Fruit fly (Drosophila melanogaster) whole organism, embryonic: ENCODE data around the gene pnt.
A peak's percentile ranks its signal among the peaks of the same experiment; 100 is the strongest.

Experiments used
- Asciz ChIP-seq: fragments of 200-800 bp; sonication (Bioruptor generic); optimal IDR thresholded peaks from 2 replicates; lab custom pipeline; 2017; ENCODE audit warnings: missing biosample characterization, mild to moderate bottlenecking, missing genetic modification characterization, missing genetic modification reagents
- Bdp1 ChIP-seq: fragments of 200-800 bp; sonication (Bioruptor generic); optimal IDR thresholded peaks from 3 replicates; lab custom pipeline; 2016; ENCODE audit warnings: missing biosample characterization, missing genetic modification characterization
- BtbVII ChIP-seq: fragments of 200-800 bp; sonication (Bioruptor generic); optimal IDR thresholded peaks from 3 replicates; lab custom pipeline; 2017; ENCODE audit warnings: missing biosample characterization, mild to moderate bottlenecking, missing genetic modification characterization
- CG10543 ChIP-seq: fragments of 200-800 bp; sonication (Bioruptor generic); optimal IDR thresholded peaks from 3 replicates; lab custom pipeline; 2017; ENCODE audit warnings: missing biosample characterization, mild to moderate bottlenecking, missing genetic modification characterization, moderate library complexity
- CG12071 ChIP-seq: fragments of 200-800 bp; sonication (Bioruptor generic); optimal IDR thresholded peaks from 3 replicates; lab custom pipeline; 2018; ENCODE audit warnings: missing biosample characterization, mild to moderate bottlenecking, missing genetic modification characterization
- CG12219 ChIP-seq: fragments of 200-800 bp; sonication (Bioruptor generic); optimal IDR thresholded peaks from 3 replicates; lab custom pipeline; 2018; ENCODE audit warnings: missing biosample characterization, mild to moderate bottlenecking, missing genetic modification characterization
- CG12299 ChIP-seq: fragments of 200-800 bp; sonication (Bioruptor generic); optimal IDR thresholded peaks from 2 replicates; lab custom pipeline; 2018; ENCODE audit warnings: missing biosample characterization, mild to moderate bottlenecking, missing genetic modification characterization
- CG1233 ChIP-seq: fragments of 200-800 bp; sonication (Bioruptor generic); optimal IDR thresholded peaks from 4 replicates; lab custom pipeline; 2018; ENCODE audit warnings: missing biosample characterization, mild to moderate bottlenecking, missing genetic modification characterization
- CG12744 ChIP-seq: fragments of 200-800 bp; sonication (Bioruptor generic); optimal IDR thresholded peaks from 2 replicates; lab custom pipeline; 2016; ENCODE audit warnings: missing biosample characterization, missing genetic modification characterization
- CG13296 ChIP-seq: fragments of 200-800 bp; sonication (Bioruptor generic); optimal IDR thresholded peaks from 3 replicates; lab custom pipeline; 2018; ENCODE audit warnings: missing biosample characterization, mild to moderate bottlenecking, missing genetic modification characterization
- CG13775 ChIP-seq: fragments of 200-800 bp; sonication (Bioruptor generic); optimal IDR thresholded peaks from 3 replicates; lab custom pipeline; 2017; ENCODE audit warnings: missing biosample characterization, mild to moderate bottlenecking, missing genetic modification characterization
- CG15011 ChIP-seq: fragments of 200-800 bp; sonication (Bioruptor generic); optimal IDR thresholded peaks from 3 replicates; lab custom pipeline; 2018; ENCODE audit warnings: missing biosample characterization, mild to moderate bottlenecking, missing genetic modification characterization
- CG17328 ChIP-seq: fragments of 200-800 bp; sonication (Bioruptor generic); IDR thresholded peaks from 2 replicates; pipeline ENCODE4 v1.3.6; 2022; ENCODE audit warnings: missing biosample characterization, missing genetic modification characterization
- CG17385 ChIP-seq: fragments of 200-800 bp; sonication (Bioruptor generic); optimal IDR thresholded peaks from 3 replicates; lab custom pipeline; 2018; ENCODE audit warnings: missing biosample characterization, mild to moderate bottlenecking, missing genetic modification characterization
- CG18599 ChIP-seq: fragments of 200-800 bp; sonication (Bioruptor generic); optimal IDR thresholded peaks from 3 replicates; lab custom pipeline; 2017; ENCODE audit warnings: missing biosample characterization, missing genetic modification characterization, mild to moderate bottlenecking, moderate library complexity, missing genetic modification reagents
- CG2875 ChIP-seq: fragments of 200-800 bp; sonication (Bioruptor generic); optimal IDR thresholded peaks from 2 replicates; lab custom pipeline; 2017; ENCODE audit warnings: missing biosample characterization, mild to moderate bottlenecking, missing genetic modification characterization, missing genetic modification reagents
- CG32532 ChIP-seq: fragments of 200-800 bp; sonication (Bioruptor generic); IDR thresholded peaks from 2 replicates; pipeline ENCODE4 v1.3.6; 2022; ENCODE audit warnings: missing biosample characterization, missing genetic modification characterization
- CG34376 ChIP-seq: fragments of 200-800 bp; sonication (Bioruptor generic); optimal IDR thresholded peaks from 2 replicates; lab custom pipeline; 2018; ENCODE audit warnings: missing biosample characterization, mild to moderate bottlenecking, missing genetic modification characterization
- CG6254 ChIP-seq: fragments of 200-800 bp; sonication (Bioruptor generic); optimal IDR thresholded peaks from 3 replicates; lab custom pipeline; 2017; ENCODE audit warnings: mild to moderate bottlenecking, missing biosample characterization, missing genetic modification reagents, missing genetic modification characterization
- CG6765 ChIP-seq: fragments of 200-800 bp; sonication (Bioruptor generic); optimal IDR thresholded peaks from 3 replicates; lab custom pipeline; 2017; ENCODE audit warnings: missing biosample characterization, mild to moderate bottlenecking, missing genetic modification characterization
- CG6813 ChIP-seq: fragments of 200-800 bp; sonication (Bioruptor generic); optimal IDR thresholded peaks from 2 replicates; lab custom pipeline; 2017; ENCODE audit warnings: missing biosample characterization, missing genetic modification characterization, mild to moderate bottlenecking, moderate library complexity, missing genetic modification reagents
- CG7987 ChIP-seq: fragments of 200-800 bp; sonication (Bioruptor generic); optimal IDR thresholded peaks from 2 replicates; lab custom pipeline; 2018; ENCODE audit warnings: missing biosample characterization, mild to moderate bottlenecking, missing genetic modification characterization, moderate library complexity
- CG8281 ChIP-seq: fragments of 200-800 bp; sonication (Bioruptor generic); optimal IDR thresholded peaks from 2 replicates; lab custom pipeline; 2018; ENCODE audit warnings: missing biosample characterization, mild to moderate bottlenecking, missing genetic modification characterization, moderate library complexity
- CG8359 ChIP-seq: fragments of 200-800 bp; sonication (Bioruptor generic); optimal IDR thresholded peaks from 2 replicates; lab custom pipeline; 2017; ENCODE audit warnings: missing biosample characterization, mild to moderate bottlenecking, missing genetic modification characterization, borderline replicate concordance
- CrebB ChIP-seq: fragments of 200-800 bp; sonication (Bioruptor generic); optimal IDR thresholded peaks from 3 replicates; lab custom pipeline; 2018; ENCODE audit warnings: missing biosample characterization, mild to moderate bottlenecking, missing genetic modification characterization
- Doc2 ChIP-seq: fragments of 200-800 bp; sonication (Bioruptor generic); IDR thresholded peaks from 2 replicates; pipeline ENCODE4 v1.3.6; 2022; ENCODE audit warnings: missing biosample characterization, missing genetic modification characterization
- HHEX ChIP-seq: fragments of 200-800 bp; sonication (Bioruptor generic); optimal IDR thresholded peaks from 3 replicates; lab custom pipeline; 2017; ENCODE audit warnings: missing biosample characterization, mild to moderate bottlenecking, missing genetic modification characterization, missing genetic modification reagents
- Jarid2 ChIP-seq: fragments of 200-800 bp; sonication (Bioruptor generic); optimal IDR thresholded peaks from 3 replicates; lab custom pipeline; 2017; ENCODE audit warnings: mild to moderate bottlenecking, missing biosample characterization, missing genetic modification reagents, missing genetic modification characterization
- Neu2 ChIP-seq: fragments of 200-800 bp; sonication (Bioruptor generic); optimal IDR thresholded peaks from 3 replicates; lab custom pipeline; 2016; ENCODE audit warnings: missing biosample characterization, missing genetic modification characterization, borderline replicate concordance
- Nf-YC ChIP-seq: fragments of 200-800 bp; optimal IDR thresholded peaks from 3 replicates; lab custom pipeline; 2019; ENCODE audit warnings: missing biosample characterization, mild to moderate bottlenecking, missing genetic modification characterization, moderate library complexity
- NfI ChIP-seq: fragments of 200-800 bp; sonication (Bioruptor generic); optimal IDR thresholded peaks from 3 replicates; lab custom pipeline; 2018; ENCODE audit warnings: missing biosample characterization, mild to moderate bottlenecking, missing genetic modification characterization, moderate library complexity
- PHDP ChIP-seq: fragments of 200-800 bp; sonication (Bioruptor generic); optimal IDR thresholded peaks from 3 replicates; lab custom pipeline; 2018; ENCODE audit warnings: missing biosample characterization, mild to moderate bottlenecking, missing genetic modification characterization, moderate library complexity
- YL-1 ChIP-seq: fragments of 200-800 bp; sonication (Bioruptor generic); optimal IDR thresholded peaks from 3 replicates; lab custom pipeline; 2017; ENCODE audit warnings: missing biosample characterization, mild to moderate bottlenecking, missing genetic modification characterization
- ac ChIP-seq: fragments of 200-800 bp; sonication (Bioruptor generic); optimal IDR thresholded peaks from 3 replicates; lab custom pipeline; 2017; ENCODE audit warnings: missing biosample characterization, mild to moderate bottlenecking, missing genetic modification characterization
- ase ChIP-seq: fragments of 200-800 bp; sonication (Bioruptor generic); IDR thresholded peaks from 3 replicates; pipeline ENCODE4 v1.3.6; 2022; ENCODE audit warnings: missing biosample characterization, missing genetic modification characterization
- cas ChIP-seq: fragments of 200-800 bp; sonication (Bioruptor generic); IDR thresholded peaks from 2 replicates; pipeline ENCODE4 v1.3.6; 2022; ENCODE audit warnings: missing biosample characterization, missing genetic modification characterization
- caup ChIP-seq: fragments of 200-800 bp; sonication (Bioruptor generic); optimal IDR thresholded peaks from 3 replicates; lab custom pipeline; 2017; ENCODE audit warnings: missing biosample characterization, mild to moderate bottlenecking, missing genetic modification characterization, moderate library complexity; ENCODE audit not compliant: severe bottlenecking
- croc ChIP-seq: fragments of 200-800 bp; sonication (Bioruptor generic); conservative IDR thresholded peaks from 3 replicates; pipeline ENCODE4 v1.3.6; 2022; ENCODE audit warnings: missing biosample characterization, missing genetic modification characterization
- crol ChIP-seq: fragments of 200-800 bp; sonication (Bioruptor generic); IDR thresholded peaks from 2 replicates; pipeline ENCODE4 v1.3.6; 2022; ENCODE audit warnings: missing biosample characterization, missing genetic modification characterization
- exex ChIP-seq: fragments of 200-800 bp; sonication (Bioruptor generic); optimal IDR thresholded peaks from 4 replicates; lab custom pipeline; 2018; ENCODE audit warnings: missing biosample characterization, mild to moderate bottlenecking, missing genetic modification characterization, moderate library complexity
- ftz-f1 ChIP-seq: fragments of 200-800 bp; sonication (Bioruptor generic); optimal IDR thresholded peaks from 2 replicates; lab custom pipeline; 2016; ENCODE audit warnings: missing biosample characterization, missing genetic modification characterization
- grn ChIP-seq: fragments of 200-800 bp; sonication (Bioruptor generic); optimal IDR thresholded peaks from 3 replicates; lab custom pipeline; 2017; ENCODE audit warnings: missing biosample characterization, missing genetic modification characterization
- kah ChIP-seq: fragments of 200-800 bp; sonication (Bioruptor generic); optimal IDR thresholded peaks from 2 replicates; lab custom pipeline; 2018; ENCODE audit warnings: missing biosample characterization, mild to moderate bottlenecking, missing genetic modification characterization
- pan ChIP-seq, 4 experiments: fragments of >200 bp in 3 of 4; fragments of 200-800 bp in 1 of 4; sonication (Bioruptor generic) in 1 of 4; optimal IDR thresholded peaks in 3 of 4; IDR thresholded peaks in 1 of 4; 2 replicates each; pipeline versions ENCODE4 v1.3.6 to Lab custom; 2017 to 2022; ENCODE audit warnings: missing biosample characterization in 2 of 4, missing genetic modification characterization in 2 of 4, mixed read lengths in 1 of 4
- scrt ChIP-seq: fragments of 200-800 bp; sonication (Bioruptor generic); optimal IDR thresholded peaks from 2 replicates; lab custom pipeline; 2018; ENCODE audit warnings: missing biosample characterization, mild to moderate bottlenecking, missing genetic modification characterization, moderate library complexity
- sug ChIP-seq: fragments of 200-800 bp; optimal IDR thresholded peaks from 2 replicates; lab custom pipeline; 2019; ENCODE audit warnings: missing biosample characterization, mild to moderate bottlenecking, missing genetic modification characterization, moderate library complexity
- tgo ChIP-seq: fragments of 200-800 bp; sonication (Bioruptor generic); IDR thresholded peaks from 3 replicates; pipeline ENCODE4 v1.3.6; 2022; ENCODE audit warnings: missing biosample characterization, missing genetic modification characterization
- tup ChIP-seq: fragments of 200-800 bp; sonication (Bioruptor generic); optimal IDR thresholded peaks from 2 replicates; lab custom pipeline; 2016; ENCODE audit warnings: missing biosample characterization, mild to moderate bottlenecking, missing genetic modification characterization, moderate library complexity
- unpg ChIP-seq: fragments of 200-800 bp; sonication (Bioruptor generic); optimal IDR thresholded peaks from 3 replicates; lab custom pipeline; 2018; ENCODE audit warnings: missing biosample characterization, mild to moderate bottlenecking, missing genetic modification characterization, moderate library complexity

The pnt gene

DNA sequence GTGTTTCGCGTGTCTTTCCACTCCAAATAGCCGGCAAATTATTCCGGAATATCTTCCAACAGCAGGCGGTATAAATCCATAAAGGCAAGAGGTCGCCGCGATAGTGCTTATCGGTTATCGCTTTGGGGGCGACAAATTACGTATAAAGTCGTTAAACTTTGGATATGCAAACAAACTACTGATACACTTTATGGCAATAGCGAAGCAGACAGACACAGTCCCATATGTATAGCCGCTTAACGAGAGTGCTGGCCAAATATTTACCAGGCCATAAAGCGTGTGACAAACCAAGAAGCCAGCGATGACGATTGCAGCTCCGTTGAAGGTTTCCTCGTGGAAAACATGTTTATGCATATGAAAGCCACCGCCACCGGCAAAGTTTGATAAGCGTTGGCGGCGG lies 61.7 kb downstream of the pnt start (continued):
- no peak for TF ChIP-seq Doc2 (GFP tag; lab: Robert Waterston, UW)
- peak; percentile 47 for TF ChIP-seq HHEX
- peak; percentile 27 for TF ChIP-seq NfI (GFP tag; lab: Kevin White, UChicago)
- TF ChIP-seq PHDP (tag; lab: Kevin White, UChicago) = peak; percentile 63
- peak; percentile 66 for TF ChIP-seq sug (tag; lab: Kevin White, UChicago)
- TF ChIP-seq ase (GFP tag; lab: Robert Waterston, UW) = no peak
- no peak for TF ChIP-seq CG32532 (GFP tag; lab: Robert Waterston, UW)
- TF ChIP-seq CG1233 (GFP tag; lab: Kevin White, UChicago) = peak; percentile 60
- TF ChIP-seq BtbVII (GFP tag; lab: Kevin White, UChicago) = peak; percentile 75
- peak; percentile 46 for TF ChIP-seq exex
- TF ChIP-seq pan (optimal IDR thresholded peaks at IDR 0.05; lab: Kevin White, UChicago) = no peak
- peak in 1 of 2 experiments; percentile 40 for TF ChIP-seq pan (GFP tag; optimal IDR thresholded peaks at IDR 0.05 in 1 of 2, IDR thresholded peaks at IDR 0.05 in 1 of 2)
- no peak for TF ChIP-seq Bdp1
- no peak for TF ChIP-seq Neu2 (GFP tag; lab: Kevin White, UChicago)
- TF ChIP-seq CrebB (tag; lab: Kevin White, UChicago) = peak; percentile 66
- peak; percentile 80 for TF ChIP-seq CG13296
- TF ChIP-seq CG15011 (GFP tag; lab: Kevin White, UChicago) = peak; percentile 24
- TF ChIP-seq tup (GFP tag; lab: Kevin White, UChicago) = no peak
- TF ChIP-seq crol (GFP tag; lab: Robert Waterston, UW) = no peak
- peak; percentile 3 for TF ChIP-seq CG8359 (GFP tag; lab: Kevin White, UChicago)
- peak; percentile 57 for TF ChIP-seq CG18599
- TF ChIP-seq scrt = peak; percentile 56
- TF ChIP-seq CG12219 (GFP tag; lab: Kevin White, UChicago) = peak; percentile 18
- TF ChIP-seq Jarid2 (GFP tag; lab: Kevin White, UChicago) = peak; percentile 25
- TF ChIP-seq CG12071 (GFP tag; lab: Kevin White, UChicago) = peak; percentile 74
- TF ChIP-seq CG2875 = peak; percentile 4
- TF ChIP-seq unpg (GFP tag; lab: Kevin White, UChicago) = peak; percentile 41
- peak; percentile 61 for TF ChIP-seq CG7987 (GFP tag; lab: Kevin White, UChicago)
- TF ChIP-seq ac = no peak
- TF ChIP-seq CG6254 (GFP tag; lab: Kevin White, UChicago) = peak; percentile 1
- TF ChIP-seq CG6813 = peak; percentile 49
- peak; percentile 17 for TF ChIP-seq CG6765 (GFP tag; lab: Kevin White, UChicago)
- peak; percentile 12 for TF ChIP-seq YL-1 (GFP tag; lab: Kevin White, UChicago)
- TF ChIP-seq croc (GFP tag; lab: Robert Waterston, UW) = no peak
- TF ChIP-seq CG17328 (GFP tag; lab: Robert Waterston, UW) = no peak
- peak; percentile 48 for TF ChIP-seq caup
- TF ChIP-seq CG8281 (tag; lab: Kevin White, UChicago) = peak; percentile 5
- TF ChIP-seq CG12299 = peak; percentile 45
- no peak for TF ChIP-seq ftz-f1 (GFP tag; lab: Kevin White, UChicago)
- peak; percentile 49 for TF ChIP-seq Asciz (GFP tag; lab: Kevin White, UChicago)
- TF ChIP-seq tgo = no peak
- TF ChIP-seq CG13775 (GFP tag; lab: Kevin White, UChicago) = no peak
- TF ChIP-seq cas (GFP tag; lab: Robert Waterston, UW) = no peak
- TF ChIP-seq CG17385 = peak; percentile 45
- TF ChIP-seq CG34376 (GFP tag; lab: Kevin White, UChicago) = peak; percentile 64
- TF ChIP-seq Nf-YC (tag; lab: Kevin White, UChicago) = peak; percentile 31
- no peak for TF ChIP-seq CG12744 (GFP tag; lab: Kevin White, UChicago)
- TF ChIP-seq grn = no peak
- peak; percentile 79 for TF ChIP-seq CG10543 (GFP tag; lab: Kevin White, UChicago)
- TF ChIP-seq kah = peak; percentile 8
